Worm (Caenorhabditis elegans) whole organism, L3 larva: ENCODE measurements around the gene B0228.6.

Source experiments
- R02D3.7 ChIP-seq: fragments of 150-350 bp; optimal IDR thresholded peaks from 2 replicates; lab custom pipeline; 2014; ENCODE audit warnings: missing biosample characterization, missing genetic modification characterization
- ZK546.5 ChIP-seq: sonication (generic microtip); optimal IDR thresholded peaks from 2 replicates; lab custom pipeline; 2017; ENCODE audit warnings: missing biosample characterization, missing genetic modification characterization
- ama-1 ChIP-seq: fragments of 150-350 bp; optimal IDR thresholded peaks from 2 replicates; lab custom pipeline; 2018
- ceh-16 ChIP-seq: sonication (generic microtip); optimal IDR thresholded peaks from 2 replicates; lab custom pipeline; 2017; ENCODE audit warnings: missing biosample characterization, missing genetic modification characterization
- ceh-28 ChIP-seq: fragments of 150-350 bp; optimal IDR thresholded peaks from 2 replicates; lab custom pipeline; 2014; ENCODE audit warnings: missing biosample characterization, missing genetic modification reagents, missing genetic modification characterization
- ceh-82 ChIP-seq: fragments of 150-350 bp; optimal IDR thresholded peaks from 2 replicates; lab custom pipeline; 2014; ENCODE audit warnings: missing biosample characterization, missing genetic modification characterization
- daf-12 ChIP-seq: fragments of 150-350 bp; optimal IDR thresholded peaks from 2 replicates; lab custom pipeline; 2014; ENCODE audit warnings: missing biosample characterization, missing genetic modification reagents, missing genetic modification characterization
- egl-27 ChIP-seq: sonication (generic microtip); optimal IDR thresholded peaks from 4 replicates; lab custom pipeline; 2017; ENCODE audit warnings: missing biosample characterization, missing genetic modification reagents, missing genetic modification characterization
- elt-1 ChIP-seq: fragments of 150-350 bp; optimal IDR thresholded peaks from 2 replicates; lab custom pipeline; 2014; ENCODE audit warnings: missing biosample characterization, missing genetic modification characterization
- elt-3 ChIP-seq, 3 experiments: fragments of 150-350 bp in 1 of 3; sonication (generic microtip) in 2 of 3; optimal IDR thresholded peaks; 2 replicates in 2 of 3; 4 replicates in 1 of 3; lab custom pipeline; 2014 to 2017; ENCODE audit warnings: missing biosample characterization in 3 of 3, missing genetic modification characterization in 3 of 3
- eor-1 ChIP-seq, 2 experiments: fragments of 150-350 bp; optimal IDR thresholded peaks; 2 replicates each; lab custom pipeline; 2014 to 2018; ENCODE audit warnings: missing biosample characterization in 2 of 2, missing genetic modification characterization in 2 of 2
- fkh-10 ChIP-seq: sonication (generic microtip); optimal IDR thresholded peaks from 2 replicates; lab custom pipeline; 2017; ENCODE audit warnings: missing biosample characterization, missing genetic modification reagents, missing genetic modification characterization
- hmg-11 ChIP-seq: sonication (generic microtip); optimal IDR thresholded peaks from 2 replicates; lab custom pipeline; 2016; ENCODE audit warnings: missing genetic modification characterization, missing compliant biosample characterization
- lin-15B ChIP-seq: fragments of 150-350 bp; optimal IDR thresholded peaks from 2 replicates; lab custom pipeline; 2014; ENCODE audit warnings: missing biosample characterization, missing genetic modification characterization
- lin-39 ChIP-seq: fragments of 150-350 bp; optimal IDR thresholded peaks from 2 replicates; lab custom pipeline; 2018; ENCODE audit warnings: missing biosample characterization, missing genetic modification reagents, missing genetic modification characterization
- lsy-12 ChIP-seq: sonication (generic microtip); optimal IDR thresholded peaks from 2 replicates; lab custom pipeline; 2016; ENCODE audit warnings: mild to moderate bottlenecking, missing genetic modification characterization, missing compliant biosample characterization
- nfya-1 ChIP-seq: sonication (generic microtip); optimal IDR thresholded peaks from 2 replicates; lab custom pipeline; 2017; ENCODE audit warnings: missing genetic modification characterization, mild to moderate bottlenecking, missing compliant biosample characterization, antibody characterized with exemption, moderate library complexity; ENCODE audit not compliant: insufficient read depth
- nhr-11 ChIP-seq: fragments of 150-350 bp; optimal IDR thresholded peaks from 2 replicates; lab custom pipeline; 2014; ENCODE audit warnings: missing biosample characterization, missing genetic modification characterization
- nhr-12 ChIP-seq: fragments of 150-350 bp; optimal IDR thresholded peaks from 2 replicates; lab custom pipeline; 2014; ENCODE audit warnings: missing biosample characterization, missing genetic modification characterization
- nhr-23 ChIP-seq: fragments of 150-350 bp; optimal IDR thresholded peaks from 2 replicates; lab custom pipeline; 2014; ENCODE audit warnings: missing biosample characterization, missing genetic modification reagents, missing genetic modification characterization
- nhr-237 ChIP-seq: fragments of 150-350 bp; optimal IDR thresholded peaks from 2 replicates; lab custom pipeline; 2014; ENCODE audit warnings: missing biosample characterization, missing genetic modification characterization
- nhr-25 ChIP-seq: sonication (generic microtip); optimal IDR thresholded peaks from 2 replicates; lab custom pipeline; 2017; ENCODE audit warnings: missing biosample characterization, missing genetic modification characterization
- nhr-28 ChIP-seq: fragments of 150-350 bp; optimal IDR thresholded peaks from 2 replicates; lab custom pipeline; 2014; ENCODE audit warnings: missing biosample characterization, missing genetic modification characterization
- nhr-43 ChIP-seq: sonication (generic microtip); optimal IDR thresholded peaks from 2 replicates; lab custom pipeline; 2016; ENCODE audit warnings: mild to moderate bottlenecking, missing genetic modification characterization, missing compliant biosample characterization; ENCODE audit not compliant: poor library complexity, severe bottlenecking
- nhr-67 ChIP-seq: fragments of 150-350 bp; optimal IDR thresholded peaks from 2 replicates; lab custom pipeline; 2014; ENCODE audit warnings: missing biosample characterization, missing genetic modification characterization
- pha-4 ChIP-seq: fragments of 150-350 bp; optimal IDR thresholded peaks from 2 replicates; lab custom pipeline; 2014; ENCODE audit warnings: missing biosample characterization, missing genetic modification reagents, missing genetic modification characterization
- snpc-4 ChIP-seq: fragments of 150-350 bp; optimal IDR thresholded peaks from 2 replicates; lab custom pipeline; 2014; ENCODE audit warnings: missing biosample characterization, missing genetic modification characterization
- tbx-2 ChIP-seq: sonication (generic microtip); optimal IDR thresholded peaks from 2 replicates; lab custom pipeline; 2016; ENCODE audit warnings: mild to moderate bottlenecking, missing genetic modification characterization, missing compliant biosample characterization
- unc-62 ChIP-seq: fragments of 150-350 bp; sonication (generic microtip); optimal IDR thresholded peaks from 4 replicates; lab custom pipeline; 2014; ENCODE audit warnings: missing biosample characterization, missing genetic modification reagents, missing genetic modification characterization
- zag-1 ChIP-seq: fragments of 150-350 bp; optimal IDR thresholded peaks from 2 replicates; lab custom pipeline; 2014; ENCODE audit warnings: missing biosample characterization, missing genetic modification characterization
- ztf-4 ChIP-seq: fragments of 150-350 bp; optimal IDR thresholded peaks from 2 replicates; lab custom pipeline; 2014; ENCODE audit warnings: missing biosample characterization, missing genetic modification characterization

B0228.6 gene

ce11 chrII:7792514-7792913 is 37.5 kb upstream of the B0228.6 start:
- TF ChIP-seq nhr-43 (tag; lab: Kevin White, UChicago) (no peak), nhr-25 (peak; percentile 25)

- TF ChIP-seq egl-27 (tag; lab: Kevin White, UChicago) (no peak), ceh-28 (tag; lab: Kevin White, UChicago) (peak; percentile 20), snpc-4 (tag; lab: Kevin White, UChicago) (no peak), pha-4 (tag; lab: Kevin White, UChicago) (peak; percentile 41), nhr-23 (peak; percentile 67), elt-1 (no peak), R02D3.7 (tag; lab: Kevin White, UChicago) (peak; percentile 18), nhr-43 (tag; lab: Kevin White, UChicago) (peak; percentile 10), ceh-82 (tag; lab: Kevin White, UChicago) (peak; percentile 6)
These were observed 36.6 kb upstream of the B0228.6 start for ce11 chrII:7791408-7792050.

- TF ChIP-seq elt-3 (tag; optimal IDR thresholded peaks at IDR 0.05; lab: Kevin White, UChicago), result peak in 1 of 3 experiments; percentile 50
- TF ChIP-seq nhr-23, result peak; percentile 60
- peak; percentile 79 for TF ChIP-seq ama-1 (lab: Kevin White, UChicago)
- no peak for TF ChIP-seq nhr-11 (tag; lab: Kevin White, UChicago)
- TF ChIP-seq nhr-25, result peak; percentile 74
These were observed 35.4 kb upstream of the B0228.6 start, which contains the start of gene srlf-1 for ce11 chrII:7790324-7790898. Gene srlf-1 (plus strand): TSS chrII:7790591.

ce11 chrII:7789605-7790004 is 34.6 kb upstream of the B0228.6 start:
- TF ChIP-seq nhr-43 (tag; lab: Kevin White, UChicago), result no peak
- TF ChIP-seq lin-15B (tag; lab: Kevin White, UChicago), result no peak
- peak; percentile 60 for TF ChIP-seq nhr-25
- no peak for TF ChIP-seq ceh-82 (tag; lab: Kevin White, UChicago)
- TF ChIP-seq nhr-23, result peak; percentile 58
- no peak for TF ChIP-seq nhr-67 (tag; lab: Kevin White, UChicago)
- no peak for TF ChIP-seq ztf-4
- peak; percentile 59 for TF ChIP-seq elt-1
- peak; percentile 17 for TF ChIP-seq ceh-28 (tag; lab: Kevin White, UChicago)
- TF ChIP-seq daf-12 (tag; lab: Kevin White, UChicago), result no peak

- TF ChIP-seq nfya-1 (tag; lab: Kevin White, UChicago) (no peak), lin-15B (tag; lab: Kevin White, UChicago) (no peak), hmg-11 (tag; lab: Kevin White, UChicago) (no peak), ceh-16 (no peak), lin-39 (tag; lab: Kevin White, UChicago) (no peak), nhr-12 (tag; lab: Kevin White, UChicago) (no peak), ZK546.5 (no peak), fkh-10 (GFP tag; lab: Kevin White, UChicago) (no peak), nhr-28 (tag; lab: Kevin White, UChicago) (no peak), eor-1 (tag; optimal IDR thresholded peaks at IDR 0.05; lab: Kevin White, UChicago) (no peak), lsy-12 (no peak), tbx-2 (no peak), zag-1 (no peak), nhr-237 (tag; lab: Kevin White, UChicago) (no peak), nhr-23 (no peak), egl-27 (tag; lab: Kevin White, UChicago) (no peak), ztf-4 (no peak), unc-62 (GFP tag; lab: Kevin White, UChicago) (no peak), ama-1 (lab: Kevin White, UChicago) (no peak)
These were observed 28.5 kb upstream of the B0228.6 start, which contains the start of gene skr-17 for ce11 chrII:7783467-7783959. Gene skr-17 (plus strand): TSS chrII:7783517.
